Worm (Caenorhabditis elegans): ENCODE results near the gene K02E7.11.

K02E7.11 gene

DNA sequence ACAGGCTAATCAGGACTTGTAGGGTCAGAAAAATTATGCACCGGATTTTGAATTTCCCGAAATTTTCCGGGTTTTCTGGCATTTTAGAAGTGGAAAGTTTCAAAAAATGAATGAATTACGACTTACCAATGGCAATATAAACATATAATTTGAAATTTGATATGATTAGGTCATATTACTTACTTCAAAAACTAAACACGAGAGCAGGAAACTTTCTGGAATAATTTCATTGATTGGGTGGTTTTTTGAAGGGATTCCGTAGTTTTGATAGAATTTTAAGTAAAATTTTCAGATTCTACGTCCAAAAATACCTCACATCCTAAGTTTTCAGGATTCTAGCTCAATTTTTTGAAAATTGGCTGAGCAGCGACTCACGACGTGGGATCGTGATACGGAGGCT, at the start of gene K02E7.11:
K02E7.11 (minus strand) TSS at position 101 of the 400 bp plus-strand sequence.
- TF ChIP-seq mml-1 (tag; optimal IDR thresholded peaks at IDR 0.05) = no peak
- TF ChIP-seq R02D3.7 (tag; optimal IDR thresholded peaks at IDR 0.05) = no peak
- no peak for TF ChIP-seq unc-39 (tag; optimal IDR thresholded peaks at IDR 0.05)
- no peak for TF ChIP-seq lsy-12 (tag; optimal IDR thresholded peaks at IDR 0.05)
- no peak for TF ChIP-seq elt-2 (tag; optimal IDR thresholded peaks at IDR 0.05)
- no peak for TF ChIP-seq nhr-43 (tag; optimal IDR thresholded peaks at IDR 0.05; ENCODE audit: poor library complexity, severe bottlenecking)

DNA sequence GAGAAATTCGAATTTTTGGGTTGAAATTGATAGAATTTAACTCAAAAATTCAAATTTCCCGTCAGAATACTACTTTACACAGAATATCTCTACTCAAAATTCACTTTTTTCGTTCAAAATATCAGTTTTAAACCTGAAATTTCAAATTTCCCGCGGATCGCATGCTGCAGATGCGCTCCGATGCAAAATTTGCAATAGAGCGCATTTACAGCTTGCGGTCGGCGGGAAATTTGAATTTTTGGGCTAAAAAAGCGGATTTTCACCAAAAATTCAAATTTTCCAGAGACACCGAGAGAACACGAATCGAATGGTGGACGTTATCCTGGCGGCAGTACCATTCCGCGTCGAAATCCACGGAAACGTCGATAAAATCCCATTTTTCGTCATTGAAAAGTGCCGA, 49.4 kb upstream of the K02E7.11 start:
- no peak for TF ChIP-seq daf-12 (tag; optimal IDR thresholded peaks at IDR 0.05)

DNA sequence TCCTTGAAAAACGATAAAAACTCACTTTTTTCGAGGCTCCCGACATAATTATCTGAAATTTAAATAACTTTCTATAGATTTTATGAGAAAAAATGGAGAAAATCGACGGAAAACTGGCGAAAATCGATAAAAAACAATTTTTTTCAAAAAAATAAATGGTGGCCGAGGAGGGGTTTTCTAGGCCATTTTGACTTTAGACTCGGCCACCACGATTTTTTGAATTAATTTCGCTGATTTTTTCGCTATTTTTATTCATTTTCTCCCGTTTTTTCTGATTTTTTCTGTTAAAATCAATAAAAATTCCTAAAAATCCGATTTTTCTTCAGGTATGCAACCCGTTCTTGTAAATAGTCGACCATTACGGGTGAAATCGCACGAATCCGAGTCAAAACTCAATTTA, 47.9 kb upstream of the K02E7.11 start, which contains the start of the genes sut-1 and eri-3:
sut-1 (minus strand) TSS at position 58 of the 400 bp plus-strand sequence.
eri-3 (plus strand) TSS at position 327 of the 400 bp plus-strand sequence.
- TF ChIP-seq skn-1 (tag; optimal IDR thresholded peaks at IDR 0.05) (no peak), egl-5 (tag; optimal IDR thresholded peaks at IDR 0.05) (no peak), lin-15B (tag; optimal IDR thresholded peaks at IDR 0.05) (peak; percentile 17), nfya-1 (tag; optimal IDR thresholded peaks at IDR 0.05; ENCODE audit: insufficient read depth) (no peak), nhr-77 (tag; optimal IDR thresholded peaks at IDR 0.05) (no peak)

DNA sequence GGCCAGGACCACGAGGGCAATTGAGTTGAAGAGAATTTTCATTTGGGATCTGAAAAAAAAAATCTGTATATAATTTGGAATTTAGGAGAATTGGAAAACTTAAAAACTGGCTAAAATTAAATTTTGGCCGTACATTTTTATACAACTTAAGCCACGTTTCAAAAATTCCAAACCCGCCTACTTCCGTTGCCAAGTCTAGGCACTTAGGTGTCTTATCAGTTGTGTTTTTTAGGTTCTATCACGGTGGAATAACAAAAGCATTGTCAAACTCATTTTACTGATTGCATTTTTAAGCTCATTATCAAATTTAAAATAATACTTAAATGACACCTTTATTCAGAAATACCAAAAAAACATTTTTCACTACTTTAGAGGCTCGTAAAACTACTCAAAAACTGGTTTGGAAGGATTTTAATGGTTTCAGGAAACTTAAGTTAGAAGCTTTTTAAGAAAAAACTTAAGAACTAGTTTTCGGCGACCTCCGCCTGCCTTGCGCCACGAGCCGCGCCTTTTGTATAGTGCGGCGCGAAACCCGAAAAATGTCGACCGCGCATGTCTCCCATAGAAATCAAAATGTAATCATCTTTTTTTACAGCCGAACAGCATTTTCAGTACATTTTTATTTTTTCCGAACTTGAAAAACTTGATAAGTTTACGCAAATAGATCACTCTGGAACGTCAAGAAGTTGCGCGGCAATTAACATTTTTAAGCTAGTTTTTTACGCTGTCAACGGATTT, 42.8 kb upstream of the K02E7.11 start, which contains the start of gene lips-13:
lips-13 (minus strand) TSS at position 51 of the 738 bp plus-strand sequence.
- TF ChIP-seq lin-39 (tag; optimal IDR thresholded peaks at IDR 0.05) (no peak), aly-2 (tag; optimal IDR thresholded peaks at IDR 0.05) (no peak), nfya-1 (tag; optimal IDR thresholded peaks at IDR 0.05; ENCODE audit: insufficient read depth) (no peak), ceh-82 (tag; optimal IDR thresholded peaks at IDR 0.05) (no peak), tbx-2 (tag; optimal IDR thresholded peaks at IDR 0.05) (no peak), snpc-4 (tag; optimal IDR thresholded peaks at IDR 0.05) (no peak), zag-1 (tag; optimal IDR thresholded peaks at IDR 0.05) (no peak), mml-1 (tag; optimal IDR thresholded peaks at IDR 0.05) (no peak)

DNA sequence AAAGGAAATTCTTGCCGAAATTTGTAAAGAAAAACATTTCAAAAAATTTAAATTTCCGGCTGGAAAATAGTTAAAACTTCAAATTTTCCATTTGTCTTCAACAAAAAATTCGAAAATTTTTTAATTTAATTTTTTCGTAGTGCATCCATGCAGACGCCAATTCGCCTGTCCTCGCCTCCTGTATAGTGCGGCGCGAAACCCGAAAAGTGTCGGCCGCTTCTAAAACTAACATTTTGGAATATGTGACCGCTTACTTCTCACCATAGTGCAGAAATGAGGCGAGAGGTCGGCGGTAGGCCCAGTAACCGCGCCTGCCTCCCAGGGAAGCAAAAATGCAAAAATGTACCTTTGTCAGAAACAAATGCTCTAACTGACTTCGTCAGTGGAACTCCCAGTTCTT, 41.2 kb upstream of the K02E7.11 start:
- peak; percentile 9 for TF ChIP-seq snpc-4 (tag; optimal IDR thresholded peaks at IDR 0.05)
- TF ChIP-seq nhr-12 (tag; optimal IDR thresholded peaks at IDR 0.05) = no peak

DNA sequence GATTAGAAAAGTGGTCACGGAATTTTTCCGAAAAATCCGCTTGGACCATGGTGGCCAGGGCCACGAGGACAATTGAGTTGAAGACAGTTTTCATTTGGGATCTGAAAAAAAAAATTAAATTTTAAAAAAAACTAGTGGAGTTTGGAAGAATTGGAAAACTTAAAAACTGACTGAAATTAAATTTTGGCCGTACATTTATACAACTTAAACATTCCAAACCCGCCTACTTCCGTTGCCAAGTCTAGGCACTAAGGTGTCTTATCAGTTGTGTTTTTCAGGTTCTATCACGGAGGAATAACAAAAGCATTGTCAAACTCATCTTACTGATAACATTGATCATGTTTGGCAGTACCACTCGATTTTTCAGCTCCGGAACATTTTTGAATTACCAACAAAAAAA, 38.8 kb upstream of the K02E7.11 start, which contains the start of gene lips-12:
lips-12 (minus strand) TSS at position 101 of the 400 bp plus-strand sequence.
- TF ChIP-seq skn-1 (tag; optimal IDR thresholded peaks at IDR 0.05) (no peak), ceh-82 (tag; optimal IDR thresholded peaks at IDR 0.05) (no peak), elt-2 (tag; optimal IDR thresholded peaks at IDR 0.05) (no peak), nfya-1 (tag; optimal IDR thresholded peaks at IDR 0.05; ENCODE audit: insufficient read depth) (no peak), egl-27 (tag; optimal IDR thresholded peaks at IDR 0.05) (no peak), ZK546.5 (tag; optimal IDR thresholded peaks at IDR 0.05) (no peak), R02D3.7 (tag; optimal IDR thresholded peaks at IDR 0.05) (no peak), nhr-67 (tag; optimal IDR thresholded peaks at IDR 0.05) (no peak), nhr-23 (tag; optimal IDR thresholded peaks at IDR 0.05) (no peak), ztf-11 (tag; optimal IDR thresholded peaks at IDR 0.05) (no peak), pha-4 (tag; optimal IDR thresholded peaks at IDR 0.05) (no peak), ceh-16 (tag; optimal IDR thresholded peaks at IDR 0.05) (no peak)

DNA sequence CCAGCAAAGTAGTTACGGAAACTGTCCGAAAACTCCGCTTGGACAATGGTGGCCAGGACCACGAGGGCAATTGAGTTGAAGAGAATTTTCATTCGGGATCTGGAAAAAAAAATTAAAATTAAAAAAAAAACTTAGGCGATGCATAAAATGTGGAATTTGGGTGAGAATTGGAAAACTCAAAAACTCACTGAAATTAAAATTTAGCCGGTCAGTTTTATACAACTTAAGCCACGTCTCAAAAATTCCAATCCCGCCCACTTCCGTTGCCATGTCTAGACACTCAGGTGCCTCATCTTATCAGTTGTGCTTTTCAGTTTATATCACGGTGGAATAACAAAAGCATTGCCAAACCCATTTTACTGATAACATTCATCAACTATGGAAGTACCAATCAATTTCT, 35.6 kb upstream of the K02E7.11 start, which contains the start of gene lips-11:
lips-11 (minus strand) TSS at position 101 of the 400 bp plus-strand sequence.
- TF ChIP-seq elt-2 (tag; optimal IDR thresholded peaks at IDR 0.05) (peak; percentile 19), unc-39 (tag; optimal IDR thresholded peaks at IDR 0.05) (no peak)

Data from whole organism, L3 larva.